Fruit fly (Drosophila melanogaster): Measurements from ENCODE around the gene CG18662.

Gene CG18662

dm6 chr2L:8972905-8973304, 7.6 kb upstream of the CG18662 start:
- TF ChIP-seq EcR (GFP tag; optimal IDR thresholded peaks at IDR 0.05) (no peak), pan (optimal IDR thresholded peaks at IDR 0.05) (no peak), Dll (optimal IDR thresholded peaks at IDR 0.05) (no peak), CG8478 (optimal IDR thresholded peaks at IDR 0.05) (no peak), usp (GFP tag; optimal IDR thresholded peaks at IDR 0.05) (no peak), psq (optimal IDR thresholded peaks at IDR 0.05) (no peak)

- no peak for TF ChIP-seq psq (optimal IDR thresholded peaks at IDR 0.05)
- TF ChIP-seq Dll (optimal IDR thresholded peaks at IDR 0.05) = no peak
- no peak for TF ChIP-seq EcR (GFP tag; optimal IDR thresholded peaks at IDR 0.05)
- TF ChIP-seq pan (optimal IDR thresholded peaks at IDR 0.05) = no peak
- no peak for TF ChIP-seq usp (GFP tag; optimal IDR thresholded peaks at IDR 0.05)
- TF ChIP-seq CG8478 (optimal IDR thresholded peaks at IDR 0.05) = no peak
Observed at dm6 chr2L:8974506-8974905, 6.0 kb upstream of the CG18662 start.

dm6 chr2L:8975328-8975727, 5.1 kb upstream of the CG18662 start, which contains the start of gene CG9541:
Gene CG9541, minus strand, starts transcription at chr2L:8975428.
- TF ChIP-seq usp (GFP tag; optimal IDR thresholded peaks at IDR 0.05) (no peak), EcR (GFP tag; optimal IDR thresholded peaks at IDR 0.05) (no peak), Dll (optimal IDR thresholded peaks at IDR 0.05) (no peak), CG8478 (optimal IDR thresholded peaks at IDR 0.05) (no peak), pan (optimal IDR thresholded peaks at IDR 0.05) (no peak), psq (optimal IDR thresholded peaks at IDR 0.05) (no peak)

- no peak for TF ChIP-seq EcR (GFP tag; optimal IDR thresholded peaks at IDR 0.05)
- TF ChIP-seq CG8478 (optimal IDR thresholded peaks at IDR 0.05) = no peak
- TF ChIP-seq psq (optimal IDR thresholded peaks at IDR 0.05) = no peak
- no peak for TF ChIP-seq usp (GFP tag; optimal IDR thresholded peaks at IDR 0.05)
- no peak for TF ChIP-seq Dll (optimal IDR thresholded peaks at IDR 0.05)
- TF ChIP-seq pan (optimal IDR thresholded peaks at IDR 0.05) = no peak
Observed at dm6 chr2L:8982584-8983302, 2.3 kb downstream of the CG18662 start.

- TF ChIP-seq usp (GFP tag; optimal IDR thresholded peaks at IDR 0.05) (no peak), CG8478 (optimal IDR thresholded peaks at IDR 0.05) (no peak), EcR (GFP tag; optimal IDR thresholded peaks at IDR 0.05) (no peak), pan (optimal IDR thresholded peaks at IDR 0.05) (no peak), Dll (optimal IDR thresholded peaks at IDR 0.05) (no peak), psq (optimal IDR thresholded peaks at IDR 0.05) (no peak)
Observed at dm6 chr2L:8984614-8985318, 4.3 kb downstream of the CG18662 start, which contains the start of gene CG13101. Gene CG13101, minus strand, starts transcription at chr2L:8984872.

dm6 chr2L:8987251-8987937, 6.9 kb downstream of the CG18662 start:
- TF ChIP-seq psq (optimal IDR thresholded peaks at IDR 0.05) (no peak), EcR (GFP tag; optimal IDR thresholded peaks at IDR 0.05) (no peak), CG8478 (optimal IDR thresholded peaks at IDR 0.05) (no peak), usp (GFP tag; optimal IDR thresholded peaks at IDR 0.05) (no peak), pan (optimal IDR thresholded peaks at IDR 0.05) (no peak), Dll (optimal IDR thresholded peaks at IDR 0.05) (no peak)

- TF ChIP-seq EcR (GFP tag; optimal IDR thresholded peaks at IDR 0.05) (no peak), usp (GFP tag; optimal IDR thresholded peaks at IDR 0.05) (no peak), Dll (optimal IDR thresholded peaks at IDR 0.05) (no peak), pan (optimal IDR thresholded peaks at IDR 0.05) (no peak), CG8478 (optimal IDR thresholded peaks at IDR 0.05) (no peak)
Observed at dm6 chr2L:8989037-8989591, 8.7 kb downstream of the CG18662 start, which contains the start of gene rost. Gene rost, minus strand, starts transcription at chr2L:8989539.

- TF ChIP-seq psq (optimal IDR thresholded peaks at IDR 0.05) = no peak
- TF ChIP-seq usp (GFP tag; optimal IDR thresholded peaks at IDR 0.05) = no peak
- no peak for TF ChIP-seq Dll (optimal IDR thresholded peaks at IDR 0.05)
- TF ChIP-seq CG8478 (optimal IDR thresholded peaks at IDR 0.05) = no peak
- TF ChIP-seq EcR (GFP tag; optimal IDR thresholded peaks at IDR 0.05) = no peak
- TF ChIP-seq pan (optimal IDR thresholded peaks at IDR 0.05) = no peak
Observed at dm6 chr2L:8991583-8991982, 11.1 kb downstream of the CG18662 start, which contains the start of gene CG9555. Gene CG9555, plus strand, starts transcription at chr2L:8991735.

- TF ChIP-seq Dll (optimal IDR thresholded peaks at IDR 0.05) (no peak), psq (optimal IDR thresholded peaks at IDR 0.05) (no peak), CG8478 (optimal IDR thresholded peaks at IDR 0.05) (no peak), usp (GFP tag; optimal IDR thresholded peaks at IDR 0.05) (no peak), pan (optimal IDR thresholded peaks at IDR 0.05) (no peak), EcR (GFP tag; optimal IDR thresholded peaks at IDR 0.05) (no peak)
Observed at dm6 chr2L:8993650-8994441, 13.4 kb downstream of the CG18662 start, which contains the start of gene CG17906. Gene CG17906, plus strand, starts transcription at chr2L:8994391.

- TF ChIP-seq usp (GFP tag; optimal IDR thresholded peaks at IDR 0.05) = no peak
- no peak for TF ChIP-seq CG8478 (optimal IDR thresholded peaks at IDR 0.05)
- TF ChIP-seq psq (optimal IDR thresholded peaks at IDR 0.05) = no peak
Observed at dm6 chr2L:8997285-8997684, 16.8 kb downstream of the CG18662 start, which contains the start of the genes alien and CG18661. Gene alien, minus strand, starts transcription at chr2L:8997379. Gene CG18661, plus strand, starts transcription at chr2L:8997605.

dm6 chr2L:8998237-8998636, 17.8 kb downstream of the CG18662 start, which contains the start of gene Try29F:
Gene Try29F, plus strand, starts transcription at chr2L:8998537.
- TF ChIP-seq usp (GFP tag; optimal IDR thresholded peaks at IDR 0.05) = no peak
- no peak for TF ChIP-seq EcR (GFP tag; optimal IDR thresholded peaks at IDR 0.05)
- TF ChIP-seq psq (optimal IDR thresholded peaks at IDR 0.05) = no peak
- no peak for TF ChIP-seq CG8478 (optimal IDR thresholded peaks at IDR 0.05)
- no peak for TF ChIP-seq Dll (optimal IDR thresholded peaks at IDR 0.05)
- TF ChIP-seq pan (optimal IDR thresholded peaks at IDR 0.05) = no peak
